Fruit fly (Drosophila melanogaster): Measurements from ENCODE around the gene CG4956.

DNA sequence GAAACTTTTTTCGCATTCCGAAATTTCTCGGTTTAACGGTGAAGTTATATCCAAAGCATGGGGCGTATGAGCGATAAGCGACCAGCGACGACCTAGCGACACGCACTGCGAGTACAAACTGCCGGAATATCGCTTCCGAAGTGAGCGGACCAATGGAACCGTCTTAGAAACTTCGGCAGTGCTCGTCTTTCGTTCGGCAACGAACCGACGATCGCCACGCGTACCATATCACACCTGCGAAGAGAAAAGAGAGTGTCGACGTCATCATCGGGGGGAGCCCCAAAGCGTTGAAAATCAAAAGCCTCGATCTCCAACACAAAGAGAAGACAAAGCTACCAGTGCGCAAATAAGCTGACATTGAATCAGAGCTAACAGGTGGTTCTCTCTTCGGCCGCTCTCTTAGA lies 37.8 kb downstream of the CG4956 start, which contains the start of gene LpR2:
- TF ChIP-seq Pif1B (GFP tag; optimal IDR thresholded peaks at IDR 0.05) (no peak), EcR (GFP tag; optimal IDR thresholded peaks at IDR 0.05) (no peak), Ets98B (GFP tag; IDR thresholded peaks at IDR 0.05) (peak; percentile 65), fd96Ca (GFP tag; IDR thresholded peaks at IDR 0.05) (no peak), D1 (tag; optimal IDR thresholded peaks at IDR 0.05) (no peak), rn (GFP tag; IDR thresholded peaks at IDR 0.05) (no peak), Pif1A (GFP tag; optimal IDR thresholded peaks at IDR 0.05) (no peak), CG13204 (GFP tag; optimal IDR thresholded peaks at IDR 0.05) (no peak)
